Worm (Caenorhabditis elegans) whole organism, L1 larva: ENCODE results near the gene ttc-7.

Experiments used
- C04F5.9 ChIP-seq: sonication (generic microtip); optimal IDR thresholded peaks from 2 replicates; lab custom pipeline; 2016; ENCODE audit warnings: missing genetic modification characterization, missing compliant biosample characterization
- C16A3.4 ChIP-seq: fragments of 150-350 bp; optimal IDR thresholded peaks from 2 replicates; lab custom pipeline; 2014; ENCODE audit warnings: missing biosample characterization, missing genetic modification characterization
- C34B4.2 ChIP-seq: sonication (generic microtip); optimal IDR thresholded peaks from 2 replicates; lab custom pipeline; 2017; ENCODE audit warnings: mild to moderate bottlenecking, missing genetic modification characterization, missing compliant biosample characterization
- Y116A8C.19 ChIP-seq: sonication (generic microtip); optimal IDR thresholded peaks from 2 replicates; lab custom pipeline; 2016; ENCODE audit warnings: missing compliant biosample characterization, missing genetic modification characterization, borderline replicate concordance
- alr-1 ChIP-seq: fragments of 200-800 bp; sonication (Bioruptor generic); optimal IDR thresholded peaks from 2 replicates; lab custom pipeline; 2018; ENCODE audit warnings: borderline replicate concordance, mild to moderate bottlenecking, missing genetic modification characterization, missing compliant biosample characterization
- aly-2 ChIP-seq: fragments of 150-350 bp; optimal IDR thresholded peaks from 2 replicates; lab custom pipeline; 2014; ENCODE audit warnings: missing biosample characterization, missing genetic modification characterization
- blmp-1 ChIP-seq: fragments of 150-350 bp; optimal IDR thresholded peaks from 2 replicates; lab custom pipeline; 2014; ENCODE audit warnings: missing biosample characterization, missing genetic modification characterization
- ceh-63 ChIP-seq: fragments of 200-800 bp; sonication (Bioruptor generic); optimal IDR thresholded peaks from 2 replicates; lab custom pipeline; 2018; ENCODE audit warnings: mild to moderate bottlenecking, missing genetic modification characterization, missing compliant biosample characterization
- ceh-8 ChIP-seq: fragments of 200-800 bp; sonication (Bioruptor generic); optimal IDR thresholded peaks from 2 replicates; lab custom pipeline; 2018; ENCODE audit warnings: mild to moderate bottlenecking, missing genetic modification characterization, moderate library complexity, missing compliant biosample characterization
- ceh-82 ChIP-seq, 3 experiments: fragments of 150-350 bp in 1 of 3; sonication (generic microtip) in 2 of 3; optimal IDR thresholded peaks; 2 replicates each; lab custom pipeline; 2014 to 2017; ENCODE audit warnings: missing biosample characterization in 3 of 3, missing genetic modification characterization in 3 of 3
- ceh-90 ChIP-seq: sonication (generic microtip); optimal IDR thresholded peaks from 2 replicates; lab custom pipeline; 2016; ENCODE audit warnings: missing genetic modification characterization, missing compliant biosample characterization
- dpl-1 ChIP-seq, 3 experiments: fragments of 150-350 bp in 2 of 3; sonication (generic microtip) in 1 of 3; optimal IDR thresholded peaks; 2 replicates each; lab custom pipeline; 2014 to 2017; ENCODE audit warnings: missing biosample characterization in 3 of 3, missing genetic modification characterization in 3 of 3, missing genetic modification reagents in 3 of 3
- dsc-1 ChIP-seq: sonication (generic microtip); optimal IDR thresholded peaks from 2 replicates; lab custom pipeline; 2016; ENCODE audit warnings: mild to moderate bottlenecking, missing genetic modification characterization, missing compliant biosample characterization
- efl-3 ChIP-seq: fragments of 200-800 bp; sonication (Bioruptor generic); optimal IDR thresholded peaks from 2 replicates; lab custom pipeline; 2018; ENCODE audit warnings: mild to moderate bottlenecking, missing genetic modification characterization, missing compliant biosample characterization
- egl-13 ChIP-seq: sonication (generic microtip); optimal IDR thresholded peaks from 2 replicates; lab custom pipeline; 2016; ENCODE audit warnings: missing genotype, missing genetic modification reagents, missing genetic modification characterization, missing compliant biosample characterization
- egl-27 ChIP-seq, 2 experiments: fragments of 150-350 bp in 1 of 2; sonication (generic microtip); optimal IDR thresholded peaks; 3 replicates each; lab custom pipeline; 2017 to 2018; ENCODE audit warnings: missing biosample characterization in 2 of 2, missing genetic modification characterization in 2 of 2, missing genetic modification reagents in 2 of 2
- elt-3 ChIP-seq, 6 experiments: fragments of 150-350 bp in 1 of 6; sonication (generic microtip); optimal IDR thresholded peaks; 2 replicates each; lab custom pipeline; 2017 to 2018; ENCODE audit warnings: missing biosample characterization in 6 of 6, missing genetic modification characterization in 6 of 6, inconsistent platforms in 1 of 6
- ets-5 ChIP-seq: fragments of 200-800 bp; sonication (Bioruptor generic); IDR thresholded peaks from 2 replicates; pipeline ENCODE4 v1.3.6; 2022; ENCODE audit warnings: missing genetic modification characterization, missing compliant biosample characterization
- fkh-10 ChIP-seq: sonication (generic microtip); optimal IDR thresholded peaks from 2 replicates; lab custom pipeline; 2017; ENCODE audit warnings: missing biosample characterization, missing genetic modification reagents, missing genetic modification characterization
- fkh-8 ChIP-seq: sonication (generic microtip); optimal IDR thresholded peaks from 2 replicates; lab custom pipeline; 2016; ENCODE audit warnings: mild to moderate bottlenecking, missing genetic modification characterization, missing compliant biosample characterization
- fos-1 ChIP-seq: fragments of 150-350 bp; optimal IDR thresholded peaks from 2 replicates; lab custom pipeline; 2014; ENCODE audit warnings: missing biosample characterization, missing genetic modification characterization
- grh-1 ChIP-seq: fragments of 200-800 bp; sonication (Bioruptor generic); IDR thresholded peaks from 2 replicates; pipeline ENCODE4 v1.3.6; 2022; ENCODE audit warnings: missing genetic modification reagents, missing genetic modification characterization, missing compliant biosample characterization
- hpl-2 ChIP-seq: fragments of 150-350 bp; optimal IDR thresholded peaks from 2 replicates; lab custom pipeline; 2014; ENCODE audit warnings: missing biosample characterization, missing genetic modification reagents, missing genetic modification characterization
- irx-1 ChIP-seq: sonication (generic microtip); optimal IDR thresholded peaks from 2 replicates; lab custom pipeline; 2016; ENCODE audit warnings: missing genetic modification characterization, missing compliant biosample characterization
- lin-13 ChIP-seq: fragments of 150-350 bp; optimal IDR thresholded peaks from 2 replicates; lab custom pipeline; 2014; ENCODE audit warnings: missing biosample characterization, missing genetic modification reagents, missing genetic modification characterization
- lin-14 ChIP-seq: fragments of 200-800 bp; sonication (Bioruptor generic); optimal IDR thresholded peaks from 2 replicates; lab custom pipeline; 2018; ENCODE audit warnings: mild to moderate bottlenecking, missing genetic modification characterization, moderate library complexity, missing compliant biosample characterization
- lin-15B ChIP-seq: fragments of 150-350 bp; sonication (generic microtip); optimal IDR thresholded peaks from 3 replicates; lab custom pipeline; 2014; ENCODE audit warnings: missing biosample characterization, missing genetic modification characterization
- lin-39 ChIP-seq: fragments of 150-350 bp; optimal IDR thresholded peaks from 2 replicates; lab custom pipeline; 2014; ENCODE audit warnings: missing biosample characterization, missing genetic modification reagents, missing genetic modification characterization
- lir-3 ChIP-seq: sonication (generic microtip); optimal IDR thresholded peaks from 2 replicates; lab custom pipeline; 2016; ENCODE audit warnings: mild to moderate bottlenecking, missing genetic modification characterization, moderate library complexity, missing compliant biosample characterization; ENCODE audit not compliant: poor library complexity
- mab-9 ChIP-seq: fragments of 200-800 bp; sonication (Bioruptor generic); IDR thresholded peaks from 2 replicates; pipeline ENCODE4 v1.3.6; 2022; ENCODE audit warnings: missing genetic modification reagents, missing genetic modification characterization, missing compliant biosample characterization
- mef-2 ChIP-seq: fragments of 150-350 bp; optimal IDR thresholded peaks from 2 replicates; lab custom pipeline; 2014; ENCODE audit warnings: missing biosample characterization, missing genetic modification characterization
- nhr-11 ChIP-seq: fragments of 150-350 bp; optimal IDR thresholded peaks from 2 replicates; lab custom pipeline; 2014; ENCODE audit warnings: missing biosample characterization, missing genetic modification characterization
- nhr-12 ChIP-seq: sonication (generic microtip); optimal IDR thresholded peaks from 2 replicates; lab custom pipeline; 2017; ENCODE audit warnings: missing biosample characterization, missing genetic modification characterization
- nhr-19 ChIP-seq: fragments of 200-800 bp; sonication (Bioruptor generic); conservative IDR thresholded peaks from 2 replicates; pipeline ENCODE4 v1.3.6; 2022; ENCODE audit warnings: missing genetic modification characterization, missing compliant biosample characterization
- nhr-237 ChIP-seq: fragments of 150-350 bp; optimal IDR thresholded peaks from 2 replicates; lab custom pipeline; 2014; ENCODE audit warnings: missing biosample characterization, missing genetic modification characterization
- nhr-47 ChIP-seq: sonication (generic microtip); optimal IDR thresholded peaks from 2 replicates; lab custom pipeline; 2016; ENCODE audit warnings: mild to moderate bottlenecking, missing genetic modification characterization, moderate library complexity, missing compliant biosample characterization
- nhr-71 ChIP-seq: sonication (generic microtip); optimal IDR thresholded peaks from 2 replicates; lab custom pipeline; 2016; ENCODE audit warnings: mild to moderate bottlenecking, missing genetic modification characterization, moderate library complexity, missing compliant biosample characterization
- nhr-76 ChIP-seq: sonication (generic microtip); optimal IDR thresholded peaks from 2 replicates; lab custom pipeline; 2017; ENCODE audit warnings: missing biosample characterization, missing genetic modification characterization
- nhr-77 ChIP-seq: fragments of 150-350 bp; optimal IDR thresholded peaks from 2 replicates; lab custom pipeline; 2014; ENCODE audit warnings: missing biosample characterization, missing genetic modification characterization
- nhr-84 ChIP-seq: sonication (generic microtip); optimal IDR thresholded peaks from 2 replicates; lab custom pipeline; 2017; ENCODE audit warnings: missing biosample characterization, missing genetic modification characterization
- nhr-85 ChIP-seq: sonication (generic microtip); peaks from one replicate; lab custom pipeline; 2016; ENCODE audit warnings: missing genetic modification characterization, inconsistent platforms, missing compliant biosample characterization
- rnt-1 ChIP-seq: sonication (generic microtip); optimal IDR thresholded peaks from 2 replicates; lab custom pipeline; 2016; ENCODE audit warnings: mild to moderate bottlenecking, missing genetic modification characterization, moderate library complexity, missing compliant biosample characterization
- snpc-4 ChIP-seq: fragments of 150-350 bp; optimal IDR thresholded peaks from 2 replicates; lab custom pipeline; 2014; ENCODE audit warnings: missing biosample characterization, missing genetic modification characterization
- snu-23 ChIP-seq: sonication (generic microtip); optimal IDR thresholded peaks from 2 replicates; lab custom pipeline; 2016; ENCODE audit warnings: missing genetic modification characterization, missing compliant biosample characterization
- sox-4 ChIP-seq: sonication (generic microtip); optimal IDR thresholded peaks from 2 replicates; lab custom pipeline; 2016; ENCODE audit warnings: missing genetic modification characterization, missing compliant biosample characterization
- sptf-1 ChIP-seq: fragments of 150-350 bp; optimal IDR thresholded peaks from 2 replicates; lab custom pipeline; 2014; ENCODE audit warnings: missing biosample characterization, missing genetic modification characterization
- swsn-7 ChIP-seq: sonication (generic microtip); optimal IDR thresholded peaks from 2 replicates; lab custom pipeline; 2016; ENCODE audit warnings: missing genetic modification characterization, missing compliant biosample characterization
- tlp-1 ChIP-seq: fragments of 150-350 bp; optimal IDR thresholded peaks from 2 replicates; lab custom pipeline; 2014; ENCODE audit warnings: missing biosample characterization, missing genetic modification characterization
- unc-30 ChIP-seq: sonication (generic microtip); optimal IDR thresholded peaks from 2 replicates; lab custom pipeline; 2017; ENCODE audit warnings: missing biosample characterization, missing genetic modification characterization
- vab-15 ChIP-seq: sonication (generic microtip); optimal IDR thresholded peaks from 2 replicates; lab custom pipeline; 2017; ENCODE audit warnings: missing genotype, mild to moderate bottlenecking, missing genetic modification characterization, missing compliant biosample characterization
- zag-1 ChIP-seq: fragments of 150-350 bp; optimal IDR thresholded peaks from 2 replicates; lab custom pipeline; 2014; ENCODE audit warnings: missing biosample characterization, missing genetic modification characterization
- ztf-11 ChIP-seq, 2 experiments: sonication (generic microtip); optimal IDR thresholded peaks; 2 replicates each; lab custom pipeline; 2016 to 2017; ENCODE audit warnings: missing genetic modification characterization in 2 of 2, missing biosample characterization in 1 of 2, missing compliant biosample characterization in 1 of 2

Gene ttc-7

ce11 chrIII:1859532-1859931, 697 bp upstream of the ttc-7 start, which contains the start of gene ddp-1 (continued):
- TF ChIP-seq ceh-63 (peak; percentile 63), egl-27 (tag; optimal IDR thresholded peaks at IDR 0.05; lab: Kevin White, UChicago) (no peak), efl-3 (peak; percentile 94), unc-30 (peak; percentile 46), nhr-47 (tag; lab: Kevin White, UChicago) (peak; percentile 98), ztf-11 (tag; optimal IDR thresholded peaks at IDR 0.05; lab: Kevin White, UChicago) (peak; percentile 66 to 89), fkh-8 (tag; lab: Kevin White, UChicago) (peak; percentile 94), fos-1 (tag; lab: Kevin White, UChicago) (peak; percentile 91), Y116A8C.19 (tag; lab: Kevin White, UChicago) (peak; percentile 42), sptf-1 (no peak), nhr-237 (peak; percentile 71), egl-13 (tag; lab: Kevin White, UChicago) (peak; percentile 93), nhr-77 (tag; lab: Kevin White, UChicago) (peak; percentile 85), C16A3.4 (peak; percentile 97), grh-1 (GFP tag; lab: Robert Waterston, UW) (peak; percentile 96), zag-1 (peak; percentile 81), lin-39 (tag; lab: Kevin White, UChicago) (peak; percentile 98), dsc-1 (peak; percentile 98), lin-14 (GFP tag; lab: Kevin White, UChicago) (peak; percentile 93), mef-2 (tag; lab: Kevin White, UChicago) (peak; percentile 69), ceh-8 (GFP tag; lab: Kevin White, UChicago) (peak; percentile 97), blmp-1 (tag; lab: Kevin White, UChicago) (peak; percentile 81), rnt-1 (tag; lab: Kevin White, UChicago) (peak; percentile 96), vab-15 (tag; lab: Kevin White, UChicago) (no peak), tlp-1 (tag; lab: Kevin White, UChicago) (no peak), hpl-2 (GFP tag; lab: Kevin White, UChicago) (peak; percentile 60), nhr-11 (tag; lab: Kevin White, UChicago) (peak; percentile 89), nhr-85 (tag; lab: Kevin White, UChicago) (peak; percentile 99), alr-1 (no peak), nhr-76 (peak; percentile 22), swsn-7 (tag; lab: Kevin White, UChicago) (peak; percentile 96), fkh-10 (GFP tag; lab: Kevin White, UChicago) (peak; percentile 91), mab-9 (GFP tag; lab: Robert Waterston, UW) (peak; percentile 90), C04F5.9 (tag; lab: Kevin White, UChicago) (peak; percentile 86), lir-3 (tag; lab: Kevin White, UChicago) (no peak), irx-1 (tag; lab: Kevin White, UChicago) (peak; percentile 96), dpl-1 (GFP tag; optimal IDR thresholded peaks at IDR 0.05; lab: Kevin White, UChicago) (peak; percentile 99 to 100 (median 100)), aly-2 (tag; lab: Kevin White, UChicago) (peak; percentile 97), nhr-19 (GFP tag; lab: Robert Waterston, UW) (peak; percentile 96), snu-23 (GFP tag; lab: Kevin White, UChicago) (peak; percentile 98), ets-5 (GFP tag; lab: Robert Waterston, UW) (0 out of 2 replicates have a peak, but pooled peaks have one; percentile 38), C34B4.2 (tag; lab: Kevin White, UChicago) (peak; percentile 71), ceh-90 (tag; lab: Kevin White, UChicago) (peak; percentile 53), nhr-12 (tag; lab: Kevin White, UChicago) (peak; percentile 51), elt-3 (tag; optimal IDR thresholded peaks at IDR 0.05; lab: Kevin White, UChicago) (peak in 4 of 6 experiments; percentile 1 to 93 (median 85)), nhr-71 (tag; lab: Kevin White, UChicago) (peak; percentile 97), sox-4 (tag; lab: Kevin White, UChicago) (peak; percentile 92), lin-13 (peak; percentile 99), ceh-82 (tag; optimal IDR thresholded peaks at IDR 0.05; lab: Kevin White, UChicago) (peak; percentile 98), lin-15B (tag; lab: Kevin White, UChicago) (peak; percentile 90), snpc-4 (peak; percentile 77), nhr-84 (tag; lab: Kevin White, UChicago) (no peak)
